Worm (Caenorhabditis elegans) whole organism, L2 larva: ENCODE results near the gene ZK380.4.

ENCODE experiments used
- C34F6.9 ChIP-seq: fragments of 150-350 bp; optimal IDR thresholded peaks from 2 replicates; lab custom pipeline; 2014; ENCODE audit warnings: missing biosample characterization, missing genetic modification characterization
- R02D3.7 ChIP-seq: fragments of 150-350 bp; optimal IDR thresholded peaks from 2 replicates; lab custom pipeline; 2014; ENCODE audit warnings: missing biosample characterization, missing genetic modification characterization
- Y55F3AM.14 ChIP-seq: fragments of 200-800 bp; sonication (Bioruptor generic); optimal IDR thresholded peaks from 2 replicates; lab custom pipeline; 2018; ENCODE audit warnings: mild to moderate bottlenecking, missing genetic modification characterization, missing compliant biosample characterization
- ZK546.5 ChIP-seq: sonication (generic microtip); optimal IDR thresholded peaks from 2 replicates; lab custom pipeline; 2017; ENCODE audit warnings: missing biosample characterization, missing genetic modification characterization
- alr-1 ChIP-seq: fragments of 150-350 bp; optimal IDR thresholded peaks from 2 replicates; lab custom pipeline; 2014; ENCODE audit warnings: missing biosample characterization, missing genetic modification characterization
- ama-1 ChIP-seq: fragments of 150-350 bp; optimal IDR thresholded peaks from 2 replicates; lab custom pipeline; 2018; ENCODE audit warnings: inconsistent platforms
- blmp-1 ChIP-seq: sonication (generic microtip); optimal IDR thresholded peaks from 2 replicates; lab custom pipeline; 2017; ENCODE audit warnings: missing genetic modification characterization, mild to moderate bottlenecking, missing compliant biosample characterization, antibody characterized with exemption, moderate library complexity; ENCODE audit not compliant: insufficient read depth
- ceh-16 ChIP-seq: fragments of 150-350 bp; optimal IDR thresholded peaks from 2 replicates; lab custom pipeline; 2014; ENCODE audit warnings: missing biosample characterization, missing genetic modification characterization
- ceh-82 ChIP-seq: fragments of 150-350 bp; optimal IDR thresholded peaks from 2 replicates; lab custom pipeline; 2014; ENCODE audit warnings: missing biosample characterization, missing genetic modification characterization
- crh-2 ChIP-seq: sonication (generic microtip); optimal IDR thresholded peaks from 2 replicates; lab custom pipeline; 2017; ENCODE audit warnings: missing biosample characterization, missing genetic modification characterization
- egl-27 ChIP-seq: sonication (generic microtip); optimal IDR thresholded peaks from 3 replicates; lab custom pipeline; 2017; ENCODE audit warnings: missing biosample characterization, missing genetic modification reagents, missing genetic modification characterization
- elt-1 ChIP-seq: fragments of 150-350 bp; optimal IDR thresholded peaks from 2 replicates; lab custom pipeline; 2014; ENCODE audit warnings: missing biosample characterization, missing genetic modification characterization
- fos-1 ChIP-seq: fragments of 150-350 bp; optimal IDR thresholded peaks from 2 replicates; lab custom pipeline; 2014; ENCODE audit warnings: missing biosample characterization, missing genetic modification characterization
- lin-11 ChIP-seq: fragments of 150-350 bp; sonication (generic microtip); optimal IDR thresholded peaks from 2 replicates; lab custom pipeline; 2014; ENCODE audit warnings: missing biosample characterization, missing genetic modification characterization, inconsistent platforms, mixed read lengths
- lsy-2 ChIP-seq, 2 experiments: fragments of 150-350 bp in 1 of 2; sonication (generic microtip) in 1 of 2; optimal IDR thresholded peaks; 2 replicates each; lab custom pipeline; 2014 to 2017; ENCODE audit warnings: missing biosample characterization in 2 of 2, missing genetic modification characterization in 2 of 2
- mab-5 ChIP-seq: fragments of 150-350 bp; optimal IDR thresholded peaks from 2 replicates; lab custom pipeline; 2014; ENCODE audit warnings: missing biosample characterization, missing genetic modification characterization
- mbf-1 ChIP-seq: sonication (generic microtip); optimal IDR thresholded peaks from 2 replicates; lab custom pipeline; 2017; ENCODE audit warnings: missing biosample characterization, missing genetic modification characterization
- mdl-1 ChIP-seq, 2 experiments: fragments of 150-350 bp in 1 of 2; sonication (generic microtip) in 1 of 2; optimal IDR thresholded peaks; 2 replicates each; lab custom pipeline; 2017; ENCODE audit warnings: missing biosample characterization in 2 of 2, missing genetic modification characterization in 2 of 2
- nhr-10 ChIP-seq: sonication (generic microtip); optimal IDR thresholded peaks from 2 replicates; lab custom pipeline; 2017; ENCODE audit warnings: missing biosample characterization, missing genetic modification characterization
- nhr-11 ChIP-seq: fragments of 150-350 bp; optimal IDR thresholded peaks from 2 replicates; lab custom pipeline; 2014; ENCODE audit warnings: missing biosample characterization, missing genetic modification characterization
- nhr-12 ChIP-seq: fragments of 150-350 bp; optimal IDR thresholded peaks from 2 replicates; lab custom pipeline; 2014; ENCODE audit warnings: missing biosample characterization, missing genetic modification characterization
- nhr-21 ChIP-seq: fragments of 150-350 bp; optimal IDR thresholded peaks from 2 replicates; lab custom pipeline; 2014; ENCODE audit warnings: missing biosample characterization, missing genetic modification characterization
- nhr-23 ChIP-seq: fragments of 150-350 bp; optimal IDR thresholded peaks from 2 replicates; lab custom pipeline; 2014; ENCODE audit warnings: missing biosample characterization, missing genetic modification reagents, missing genetic modification characterization
- nhr-6 ChIP-seq: fragments of 150-350 bp; optimal IDR thresholded peaks from 2 replicates; lab custom pipeline; 2014; ENCODE audit warnings: missing biosample characterization, missing genetic modification characterization
- nhr-77 ChIP-seq: fragments of 150-350 bp; optimal IDR thresholded peaks from 2 replicates; lab custom pipeline; 2014; ENCODE audit warnings: missing biosample characterization, missing genetic modification characterization
- peb-1 ChIP-seq: fragments of 150-350 bp; optimal IDR thresholded peaks from 2 replicates; lab custom pipeline; 2014; ENCODE audit warnings: missing biosample characterization, missing genetic modification characterization
- sem-4 ChIP-seq: fragments of 150-350 bp; optimal IDR thresholded peaks from 2 replicates; lab custom pipeline; 2014; ENCODE audit warnings: missing biosample characterization, missing genetic modification reagents, missing genetic modification characterization
- skn-1 ChIP-seq: sonication (generic microtip); optimal IDR thresholded peaks from 2 replicates; lab custom pipeline; 2017; ENCODE audit warnings: missing biosample characterization, missing genetic modification characterization
- sma-9 ChIP-seq, 2 experiments: fragments of 150-350 bp in 1 of 2; sonication (generic microtip) in 1 of 2; optimal IDR thresholded peaks; 2 replicates each; lab custom pipeline; 2014 to 2016; ENCODE audit warnings: missing genetic modification characterization in 2 of 2, mild to moderate bottlenecking in 1 of 2, missing biosample characterization in 1 of 2, missing compliant biosample characterization in 1 of 2, missing genetic modification reagents in 1 of 2, moderate library complexity in 1 of 2
- snpc-4 ChIP-seq: fragments of 150-350 bp; optimal IDR thresholded peaks from 2 replicates; lab custom pipeline; 2014; ENCODE audit warnings: missing biosample characterization, missing genetic modification characterization
- unc-39 ChIP-seq: fragments of 150-350 bp; optimal IDR thresholded peaks from 2 replicates; lab custom pipeline; 2014; ENCODE audit warnings: missing biosample characterization, missing genetic modification characterization
- unc-55 ChIP-seq: fragments of 150-350 bp; sonication (generic microtip); optimal IDR thresholded peaks from 3 replicates; lab custom pipeline; 2014; ENCODE audit warnings: missing biosample characterization, missing genetic modification reagents, missing genetic modification characterization
- zag-1 ChIP-seq: fragments of 150-350 bp; optimal IDR thresholded peaks from 2 replicates; lab custom pipeline; 2014; ENCODE audit warnings: missing biosample characterization, missing genetic modification characterization
- ztf-1 ChIP-seq: fragments of 200-800 bp; sonication (Bioruptor generic); conservative IDR thresholded peaks from 2 replicates; pipeline ENCODE4 v1.3.6; 2022; ENCODE audit warnings: missing genetic modification characterization, missing compliant biosample characterization
- ztf-11 ChIP-seq: sonication (generic microtip); optimal IDR thresholded peaks from 2 replicates; lab custom pipeline; 2017; ENCODE audit warnings: missing biosample characterization, missing genetic modification characterization
- ztf-4 ChIP-seq: fragments of 150-350 bp; optimal IDR thresholded peaks from 2 replicates; lab custom pipeline; 2014; ENCODE audit warnings: missing biosample characterization, missing genetic modification characterization

The ZK380.4 gene

ce11 chrX:1678021-1678420, 26.2 kb upstream of the ZK380.4 start, which contains the start of gene fbxa-170:
fbxa-170 (minus strand) TSS chrX:1678121.
- TF ChIP-seq lin-11 (no peak), nhr-11 (tag; lab: Kevin White, UChicago) (no peak), fos-1 (tag; lab: Kevin White, UChicago) (no peak), nhr-23 (no peak), sem-4 (tag; lab: Kevin White, UChicago) (no peak), zag-1 (tag; lab: Kevin White, UChicago) (no peak), alr-1 (tag; lab: Kevin White, UChicago) (no peak), ztf-11 (no peak), elt-1 (tag; lab: Kevin White, UChicago) (no peak), nhr-12 (no peak), ceh-16 (no peak), ceh-82 (tag; lab: Kevin White, UChicago) (no peak)

- TF ChIP-seq skn-1 (tag; lab: Kevin White, UChicago) = no peak
- TF ChIP-seq sma-9 (GFP tag; optimal IDR thresholded peaks at IDR 0.05; lab: Kevin White, UChicago) = no peak
- TF ChIP-seq sma-9 (tag; optimal IDR thresholded peaks at IDR 0.05; lab: Kevin White, UChicago) = no peak
- TF ChIP-seq egl-27 (tag; lab: Kevin White, UChicago) = no peak
- no peak for TF ChIP-seq mbf-1
- TF ChIP-seq ZK546.5 (tag; lab: Kevin White, UChicago) = no peak
- no peak for TF ChIP-seq elt-1 (tag; lab: Kevin White, UChicago)
- TF ChIP-seq nhr-77 (tag; lab: Kevin White, UChicago) = no peak
- no peak for TF ChIP-seq ama-1 (lab: Kevin White, UChicago)
- TF ChIP-seq nhr-10 = no peak
- TF ChIP-seq blmp-1 = no peak
- no peak for TF ChIP-seq nhr-21
- no peak for TF ChIP-seq fos-1 (tag; lab: Kevin White, UChicago)
- TF ChIP-seq unc-39 (tag; lab: Kevin White, UChicago) = no peak
Measured at ce11 chrX:1675879-1676278, 24.1 kb upstream of the ZK380.4 start.

- no peak for TF ChIP-seq ztf-4 (tag; lab: Kevin White, UChicago)
- TF ChIP-seq nhr-11 (tag; lab: Kevin White, UChicago) = no peak
- TF ChIP-seq C34F6.9 (tag; lab: Kevin White, UChicago) = no peak
- TF ChIP-seq mbf-1 = no peak
- TF ChIP-seq nhr-21 = no peak
- no peak for TF ChIP-seq nhr-23
- no peak for TF ChIP-seq Y55F3AM.14 (GFP tag; lab: Kevin White, UChicago)
- TF ChIP-seq lsy-2 (tag; optimal IDR thresholded peaks at IDR 0.05; lab: Kevin White, UChicago) = no peak
- TF ChIP-seq elt-1 (tag; lab: Kevin White, UChicago) = no peak
- TF ChIP-seq ama-1 (lab: Kevin White, UChicago) = no peak
- no peak for TF ChIP-seq ztf-1 (GFP tag; lab: Robert Waterston, UW)
- TF ChIP-seq mab-5 = no peak
- TF ChIP-seq nhr-77 (tag; lab: Kevin White, UChicago) = no peak
- no peak for TF ChIP-seq ceh-82 (tag; lab: Kevin White, UChicago)
- TF ChIP-seq alr-1 (tag; lab: Kevin White, UChicago) = no peak
- no peak for TF ChIP-seq mdl-1 (tag; optimal IDR thresholded peaks at IDR 0.05; lab: Kevin White, UChicago)
- TF ChIP-seq, all 48 proteins: peak for 0
Measured at ce11 chrX:1674056-1674455, 22.3 kb upstream of the ZK380.4 start, which contains the start of gene tbx-31. tbx-31 (minus strand) TSS chrX:1674156.

- no peak for TF ChIP-seq nhr-77 (tag; lab: Kevin White, UChicago)
- TF ChIP-seq R02D3.7 = no peak
- TF ChIP-seq unc-55 (GFP tag; lab: Kevin White, UChicago) = no peak
- no peak for TF ChIP-seq alr-1 (tag; lab: Kevin White, UChicago)
- TF ChIP-seq lin-11 = no peak
- no peak for TF ChIP-seq ceh-16
- no peak for TF ChIP-seq unc-39 (tag; lab: Kevin White, UChicago)
- no peak for TF ChIP-seq sma-9 (GFP tag; optimal IDR thresholded peaks at IDR 0.05; lab: Kevin White, UChicago)
- TF ChIP-seq sma-9 (tag; optimal IDR thresholded peaks at IDR 0.05; lab: Kevin White, UChicago) = no peak
- no peak for TF ChIP-seq crh-2 (tag; lab: Kevin White, UChicago)
- TF ChIP-seq lsy-2 (tag; optimal IDR thresholded peaks at IDR 0.05; lab: Kevin White, UChicago) = no peak
- TF ChIP-seq peb-1 (tag; lab: Kevin White, UChicago) = no peak
- TF ChIP-seq nhr-6 = no peak
- TF ChIP-seq snpc-4 (tag; lab: Kevin White, UChicago) = no peak
- TF ChIP-seq mbf-1 = no peak
Measured at ce11 chrX:1668748-1669147, 17.0 kb upstream of the ZK380.4 start, which contains the start of gene R09H3.3. R09H3.3 (minus strand) TSS chrX:1668848.
